Worm (Caenorhabditis elegans): ENCODE results near the gene F19B10.2.

The F19B10.2 gene

ce11 chrII:3709255-3709654, 34.0 kb downstream of the F19B10.2 start, which contains the start of gene srx-110:
Gene srx-110 (plus strand): TSS chrII:3709555.
- no peak for TF ChIP-seq tbx-11 (GFP tag; IDR thresholded peaks at IDR 0.05)
- TF ChIP-seq hmg-4 (GFP tag; optimal IDR thresholded peaks at IDR 0.05) = no peak
- TF ChIP-seq tbx-37 (GFP tag; conservative IDR thresholded peaks at IDR 0.05) = no peak
- TF ChIP-seq flt-1 (GFP tag; IDR thresholded peaks at IDR 0.05) = no peak
- TF ChIP-seq sea-1 (GFP tag; conservative IDR thresholded peaks at IDR 0.05) = no peak
- TF ChIP-seq hnd-1 (tag; optimal IDR thresholded peaks at IDR 0.05) = no peak
- no peak for TF ChIP-seq hmbx-1 (tag; optimal IDR thresholded peaks at IDR 0.05)
- no peak for TF ChIP-seq ets-7 (tag; optimal IDR thresholded peaks at IDR 0.05)
- TF ChIP-seq B0310.2 (tag; optimal IDR thresholded peaks at IDR 0.05) = no peak
- no peak for TF ChIP-seq pes-1 (GFP tag; IDR thresholded peaks at IDR 0.05)
- no peak for TF ChIP-seq tra-4 (tag; optimal IDR thresholded peaks at IDR 0.05)
- TF ChIP-seq ama-1 (optimal IDR thresholded peaks at IDR 0.05) = no peak
- no peak for TF ChIP-seq ceh-13 (GFP tag; optimal IDR thresholded peaks at IDR 0.05)
- TF ChIP-seq ceh-36 (tag; optimal IDR thresholded peaks at IDR 0.05) = no peak
- no peak for TF ChIP-seq aly-1 (tag; optimal IDR thresholded peaks at IDR 0.05)
- TF ChIP-seq scrt-1 (GFP tag; IDR thresholded peaks at IDR 0.05) = no peak

- TF ChIP-seq ceh-36 (tag; optimal IDR thresholded peaks at IDR 0.05) (peak; percentile 51), scrt-1 (GFP tag; IDR thresholded peaks at IDR 0.05) (no peak), hnd-1 (tag; optimal IDR thresholded peaks at IDR 0.05) (no peak)
Measured at ce11 chrII:3711047-3711446, 35.8 kb downstream of the F19B10.2 start, which contains the start of gene fbxc-53. Gene fbxc-53 (plus strand): TSS chrII:3711291.

ce11 chrII:3714595-3714994, 39.3 kb downstream of the F19B10.2 start, which contains the start of gene srh-100:
Gene srh-100 (minus strand): TSS chrII:3714695.
- no peak for TF ChIP-seq ceh-36 (tag; optimal IDR thresholded peaks at IDR 0.05)
- no peak for TF ChIP-seq tbx-37 (GFP tag; conservative IDR thresholded peaks at IDR 0.05)
- no peak for TF ChIP-seq tra-4 (tag; optimal IDR thresholded peaks at IDR 0.05)
- TF ChIP-seq ets-7 (tag; optimal IDR thresholded peaks at IDR 0.05) = no peak
- no peak for TF ChIP-seq ceh-13 (GFP tag; optimal IDR thresholded peaks at IDR 0.05)
- TF ChIP-seq flt-1 (GFP tag; IDR thresholded peaks at IDR 0.05) = no peak
- no peak for TF ChIP-seq sea-1 (GFP tag; conservative IDR thresholded peaks at IDR 0.05)
- no peak for TF ChIP-seq F13C5.2 (tag; optimal IDR thresholded peaks at IDR 0.05)
- TF ChIP-seq hmbx-1 (tag; optimal IDR thresholded peaks at IDR 0.05) = no peak

- TF ChIP-seq ets-7 (tag; optimal IDR thresholded peaks at IDR 0.05) (no peak), tbx-11 (GFP tag; IDR thresholded peaks at IDR 0.05) (no peak), hnd-1 (tag; optimal IDR thresholded peaks at IDR 0.05) (no peak), B0310.2 (tag; optimal IDR thresholded peaks at IDR 0.05) (no peak), tbx-37 (GFP tag; conservative IDR thresholded peaks at IDR 0.05) (no peak), ama-1 (optimal IDR thresholded peaks at IDR 0.05) (no peak), ceh-13 (GFP tag; optimal IDR thresholded peaks at IDR 0.05) (no peak), tra-4 (tag; optimal IDR thresholded peaks at IDR 0.05) (no peak), scrt-1 (GFP tag; IDR thresholded peaks at IDR 0.05) (no peak), flt-1 (GFP tag; IDR thresholded peaks at IDR 0.05) (no peak), hmbx-1 (tag; optimal IDR thresholded peaks at IDR 0.05) (no peak), sea-1 (GFP tag; conservative IDR thresholded peaks at IDR 0.05) (no peak)
Measured at ce11 chrII:3716455-3716854, 41.2 kb downstream of the F19B10.2 start, which contains the start of gene srh-99. Gene srh-99 (minus strand): TSS chrII:3716555.

ce11 chrII:3716961-3717360, 41.7 kb downstream of the F19B10.2 start, which contains the start of gene fbxc-52:
Gene fbxc-52 (plus strand): TSS chrII:3717261.
- no peak for TF ChIP-seq ets-7 (tag; optimal IDR thresholded peaks at IDR 0.05)
- no peak for TF ChIP-seq hmg-4 (GFP tag; optimal IDR thresholded peaks at IDR 0.05)
- no peak for TF ChIP-seq tra-4 (tag; optimal IDR thresholded peaks at IDR 0.05)
- no peak for TF ChIP-seq B0310.2 (tag; optimal IDR thresholded peaks at IDR 0.05)
- no peak for TF ChIP-seq hmbx-1 (tag; optimal IDR thresholded peaks at IDR 0.05)
- TF ChIP-seq ama-1 (optimal IDR thresholded peaks at IDR 0.05) = no peak
- TF ChIP-seq sea-1 (GFP tag; conservative IDR thresholded peaks at IDR 0.05) = no peak
- no peak for TF ChIP-seq aly-1 (tag; optimal IDR thresholded peaks at IDR 0.05)
- no peak for TF ChIP-seq pes-1 (GFP tag; IDR thresholded peaks at IDR 0.05)
- no peak for TF ChIP-seq F13C5.2 (tag; optimal IDR thresholded peaks at IDR 0.05)
- TF ChIP-seq ceh-13 (GFP tag; optimal IDR thresholded peaks at IDR 0.05) = no peak
- TF ChIP-seq ceh-36 (tag; optimal IDR thresholded peaks at IDR 0.05) = no peak
- TF ChIP-seq tbx-37 (GFP tag; conservative IDR thresholded peaks at IDR 0.05) = no peak
- TF ChIP-seq hnd-1 (tag; optimal IDR thresholded peaks at IDR 0.05) = no peak
- no peak for TF ChIP-seq flt-1 (GFP tag; IDR thresholded peaks at IDR 0.05)
- TF ChIP-seq tbx-11 (GFP tag; IDR thresholded peaks at IDR 0.05) = no peak
- no peak for TF ChIP-seq scrt-1 (GFP tag; IDR thresholded peaks at IDR 0.05)

- TF ChIP-seq ets-7 (tag; optimal IDR thresholded peaks at IDR 0.05) = no peak
Measured at ce11 chrII:3721016-3721415, 45.7 kb downstream of the F19B10.2 start, which contains the start of gene C46E10.3. Gene C46E10.3 (plus strand): TSS chrII:3721316.

- TF ChIP-seq ceh-36 (tag; optimal IDR thresholded peaks at IDR 0.05) (no peak), tbx-11 (GFP tag; IDR thresholded peaks at IDR 0.05) (no peak), tbx-37 (GFP tag; conservative IDR thresholded peaks at IDR 0.05) (no peak), pes-1 (GFP tag; IDR thresholded peaks at IDR 0.05) (no peak), B0310.2 (tag; optimal IDR thresholded peaks at IDR 0.05) (no peak), aly-1 (tag; optimal IDR thresholded peaks at IDR 0.05) (no peak), hmg-4 (GFP tag; optimal IDR thresholded peaks at IDR 0.05) (no peak), ceh-13 (GFP tag; optimal IDR thresholded peaks at IDR 0.05) (no peak), tra-4 (tag; optimal IDR thresholded peaks at IDR 0.05) (no peak), F13C5.2 (tag; optimal IDR thresholded peaks at IDR 0.05) (no peak), hnd-1 (tag; optimal IDR thresholded peaks at IDR 0.05) (no peak), sea-1 (GFP tag; conservative IDR thresholded peaks at IDR 0.05) (no peak), flt-1 (GFP tag; IDR thresholded peaks at IDR 0.05) (no peak), ama-1 (optimal IDR thresholded peaks at IDR 0.05) (no peak), hmbx-1 (tag; optimal IDR thresholded peaks at IDR 0.05) (no peak), scrt-1 (GFP tag; IDR thresholded peaks at IDR 0.05) (no peak), ets-7 (tag; optimal IDR thresholded peaks at IDR 0.05) (no peak)
Measured at ce11 chrII:3724175-3724715, 49.0 kb downstream of the F19B10.2 start, which contains the start of gene C46E10.1. Gene C46E10.1 (plus strand): TSS chrII:3724225.
